Worm (Caenorhabditis elegans) whole organism, L4 larva: ENCODE measurements around the gene srx-33.

ENCODE experiments used
- F44E2.7 ChIP-seq: fragments of 200-800 bp; sonication (Bioruptor generic); IDR thresholded peaks from 2 replicates; pipeline ENCODE4 v2.1.2; 2022; ENCODE audit warnings: missing genetic modification characterization, missing compliant biosample characterization
- ZK546.5 ChIP-seq, 2 experiments: sonication (generic microtip); optimal IDR thresholded peaks; 2 replicates each; lab custom pipeline; 2017; ENCODE audit warnings: missing biosample characterization in 2 of 2, missing genetic modification characterization in 2 of 2
- ama-1 ChIP-seq: fragments of 150-350 bp; optimal IDR thresholded peaks from 2 replicates; lab custom pipeline; 2014; ENCODE audit warnings: inconsistent platforms, mixed read lengths
- gei-8 ChIP-seq: fragments of 200-800 bp; sonication (Bioruptor generic); optimal IDR thresholded peaks from 2 replicates; lab custom pipeline; 2018; ENCODE audit warnings: mild to moderate bottlenecking, missing genetic modification characterization, missing compliant biosample characterization
- hlh-11 ChIP-seq: fragments of 200-800 bp; sonication (Bioruptor generic); optimal IDR thresholded peaks from 2 replicates; lab custom pipeline; 2018; ENCODE audit warnings: mild to moderate bottlenecking, missing genetic modification characterization, missing compliant biosample characterization
- lin-13 ChIP-seq: fragments of 150-350 bp; optimal IDR thresholded peaks from 2 replicates; lab custom pipeline; 2014; ENCODE audit warnings: missing biosample characterization, missing genetic modification reagents, missing genetic modification characterization
- lsy-2 ChIP-seq, 2 experiments: fragments of 150-350 bp in 1 of 2; sonication (generic microtip) in 1 of 2; optimal IDR thresholded peaks; 2 replicates each; lab custom pipeline; 2014 to 2017; ENCODE audit warnings: missing biosample characterization in 2 of 2, missing genetic modification characterization in 2 of 2
- mep-1 ChIP-seq: fragments of 150-350 bp; sonication (generic microtip); optimal IDR thresholded peaks from 3 replicates; lab custom pipeline; 2014; ENCODE audit warnings: missing biosample characterization, missing genetic modification characterization
- nhr-76 ChIP-seq: fragments of 150-350 bp; optimal IDR thresholded peaks from 2 replicates; lab custom pipeline; 2014; ENCODE audit warnings: missing biosample characterization, missing genetic modification characterization
- pqm-1 ChIP-seq: sonication (generic microtip); optimal IDR thresholded peaks from 2 replicates; lab custom pipeline; 2017; ENCODE audit warnings: missing biosample characterization, missing genetic modification characterization
- snpc-1.2 ChIP-seq: fragments of 200-800 bp; sonication (Bioruptor generic); IDR thresholded peaks from 2 replicates; pipeline ENCODE4 v1.3.6; 2022; ENCODE audit warnings: missing genetic modification reagents, missing genetic modification characterization, missing compliant biosample characterization
- spr-1 ChIP-seq: sonication (generic microtip); optimal IDR thresholded peaks from 2 replicates; lab custom pipeline; 2016; ENCODE audit warnings: mild to moderate bottlenecking, missing genetic modification characterization, missing compliant biosample characterization
- unc-130 ChIP-seq: sonication (generic microtip); optimal IDR thresholded peaks from 2 replicates; lab custom pipeline; 2016; ENCODE audit warnings: missing genetic modification reagents, missing genetic modification characterization, missing compliant biosample characterization
- ztf-11 ChIP-seq: fragments of 150-350 bp; optimal IDR thresholded peaks from 2 replicates; lab custom pipeline; 2014; ENCODE audit warnings: missing biosample characterization, missing genetic modification characterization

DNA sequence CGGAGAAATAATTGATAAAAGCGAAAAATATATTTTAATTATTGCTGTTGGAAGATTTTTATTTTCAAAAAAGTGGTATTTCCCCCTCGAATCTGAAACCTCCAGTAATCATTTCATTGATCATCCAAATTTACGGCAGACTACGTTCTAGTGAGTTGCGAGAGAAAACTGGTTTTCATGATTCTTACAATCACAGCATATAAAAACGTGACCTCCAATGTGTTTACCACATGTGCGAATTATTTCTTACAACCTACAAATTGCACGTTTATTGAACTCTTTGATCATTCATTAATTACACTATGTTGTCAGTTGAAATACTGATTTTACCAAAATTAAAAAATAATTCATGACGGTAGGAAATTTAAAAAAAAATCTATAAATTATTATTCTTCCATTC, 29.5 kb downstream of the srx-33 start:
- TF ChIP-seq gei-8 (no peak), F44E2.7 (GFP tag; lab: Robert Waterston, UW) (no peak), hlh-11 (peak; percentile 18), ama-1 (lab: Kevin White, UChicago) (no peak), lin-13 (GFP tag; lab: Kevin White, UChicago) (no peak), nhr-76 (no peak), mep-1 (peak; percentile 40), spr-1 (tag; lab: Kevin White, UChicago) (no peak), ztf-11 (tag; lab: Kevin White, UChicago) (no peak), snpc-1.2 (no peak), pqm-1 (no peak), lsy-2 (tag; optimal IDR thresholded peaks at IDR 0.05; lab: Kevin White, UChicago) (peak in 1 of 2 experiments; percentile 39), ZK546.5 (tag; optimal IDR thresholded peaks at IDR 0.05; lab: Kevin White, UChicago) (no peak), unc-130 (GFP tag; lab: Kevin White, UChicago) (no peak)
